Fruit fly (Drosophila melanogaster) whole organism, embryonic: ENCODE measurements around the gene CG5921.

Experiments used
- CG10959 ChIP-seq: fragments of 200-800 bp; sonication (Bioruptor generic); IDR thresholded peaks from 2 replicates; pipeline ENCODE4 v1.3.6; 2022; ENCODE audit warnings: missing biosample characterization, missing genetic modification characterization
- CG11085 ChIP-seq: fragments of 200-800 bp; sonication (Bioruptor generic); IDR thresholded peaks from 2 replicates; pipeline ENCODE4 v1.3.6; 2022; ENCODE audit warnings: missing biosample characterization, missing genetic modification characterization
- CG12219 ChIP-seq: fragments of 200-800 bp; sonication (Bioruptor generic); optimal IDR thresholded peaks from 3 replicates; lab custom pipeline; 2018; ENCODE audit warnings: missing biosample characterization, mild to moderate bottlenecking, missing genetic modification characterization
- CG12659 ChIP-seq: fragments of 200-800 bp; sonication (Bioruptor generic); optimal IDR thresholded peaks from 3 replicates; lab custom pipeline; 2017; ENCODE audit warnings: mild to moderate bottlenecking, missing biosample characterization, missing genetic modification reagents, missing genetic modification characterization
- CG15696 ChIP-seq: fragments of 200-800 bp; sonication (Bioruptor generic); optimal IDR thresholded peaks from 2 replicates; lab custom pipeline; 2019; ENCODE audit warnings: missing biosample characterization, mild to moderate bottlenecking, missing genetic modification characterization, moderate library complexity
- CG17802 ChIP-seq: fragments of 200-800 bp; sonication (Bioruptor generic); optimal IDR thresholded peaks from 2 replicates; lab custom pipeline; 2018; ENCODE audit warnings: missing biosample characterization, mild to moderate bottlenecking, missing genetic modification characterization, moderate library complexity
- CG30403 ChIP-seq: fragments of 200-800 bp; sonication (Bioruptor generic); optimal IDR thresholded peaks from 3 replicates; lab custom pipeline; 2016; ENCODE audit warnings: missing biosample characterization, missing genetic modification characterization
- CG3065 ChIP-seq: fragments of 200-800 bp; sonication (Bioruptor generic); optimal IDR thresholded peaks from 2 replicates; lab custom pipeline; 2016; ENCODE audit warnings: missing biosample characterization, missing genetic modification characterization
- CG32532 ChIP-seq: fragments of 200-800 bp; sonication (Bioruptor generic); IDR thresholded peaks from 2 replicates; pipeline ENCODE4 v1.3.6; 2022; ENCODE audit warnings: missing biosample characterization, missing genetic modification characterization
- CG32767 ChIP-seq: fragments of 200-800 bp; sonication (Bioruptor generic); IDR thresholded peaks from 2 replicates; pipeline ENCODE4 v1.3.6; 2022; ENCODE audit warnings: missing biosample characterization, missing genetic modification characterization
- CG8765 ChIP-seq: fragments of 200-800 bp; sonication (Bioruptor generic); IDR thresholded peaks from 2 replicates; pipeline ENCODE4 v1.3.6; 2022; ENCODE audit warnings: missing biosample characterization, missing genetic modification characterization
- Camta ChIP-seq: fragments of 200-800 bp; sonication (Bioruptor generic); optimal IDR thresholded peaks from 2 replicates; lab custom pipeline; 2016; ENCODE audit warnings: missing biosample characterization, missing genetic modification characterization
- Dad ChIP-seq: fragments of 200-800 bp; sonication (Bioruptor generic); optimal IDR thresholded peaks from 3 replicates; lab custom pipeline; 2016; ENCODE audit warnings: missing biosample characterization, missing genetic modification characterization
- Dip2 ChIP-seq: fragments of 200-800 bp; sonication (Bioruptor generic); IDR thresholded peaks from 2 replicates; pipeline ENCODE4 v1.3.6; 2022; ENCODE audit warnings: missing biosample characterization, missing genetic modification characterization
- Elba2 ChIP-seq: fragments of 200-800 bp; sonication (Bioruptor generic); optimal IDR thresholded peaks from 3 replicates; lab custom pipeline; 2016; ENCODE audit warnings: missing biosample characterization, missing genetic modification characterization
- Jarid2 ChIP-seq: fragments of 200-800 bp; sonication (Bioruptor generic); optimal IDR thresholded peaks from 3 replicates; lab custom pipeline; 2017; ENCODE audit warnings: mild to moderate bottlenecking, missing biosample characterization, missing genetic modification reagents, missing genetic modification characterization
- MESR4 ChIP-seq: fragments of 200-800 bp; sonication (Bioruptor generic); optimal IDR thresholded peaks from 2 replicates; lab custom pipeline; 2018; ENCODE audit warnings: missing biosample characterization, mild to moderate bottlenecking, missing genetic modification characterization, moderate library complexity
- Mad ChIP-seq: fragments of 200-800 bp; sonication (Bioruptor generic); optimal IDR thresholded peaks from 2 replicates; lab custom pipeline; 2016; ENCODE audit warnings: missing biosample characterization, missing genetic modification characterization
- Oli ChIP-seq: fragments of 200-800 bp; sonication (Bioruptor generic); optimal IDR thresholded peaks from 2 replicates; lab custom pipeline; 2018; ENCODE audit warnings: missing biosample characterization, mild to moderate bottlenecking, missing genetic modification characterization, moderate library complexity
- aop ChIP-seq: fragments of 200-800 bp; sonication (Bioruptor generic); IDR thresholded peaks from 2 replicates; pipeline ENCODE4 v1.3.6; 2022; ENCODE audit warnings: missing biosample characterization, missing genetic modification characterization
- ara ChIP-seq: fragments of 200-800 bp; sonication (Bioruptor generic); IDR thresholded peaks from 2 replicates; pipeline ENCODE4 v1.3.6; 2022; ENCODE audit warnings: missing biosample characterization, missing genetic modification characterization
- ase ChIP-seq: fragments of 200-800 bp; sonication (Bioruptor generic); IDR thresholded peaks from 3 replicates; pipeline ENCODE4 v1.3.6; 2022; ENCODE audit warnings: missing biosample characterization, missing genetic modification characterization
- ato ChIP-seq: fragments of 200-800 bp; sonication (Bioruptor generic); IDR thresholded peaks from 2 replicates; pipeline ENCODE4 v1.3.6; 2022; ENCODE audit warnings: missing biosample characterization, missing genetic modification characterization; ENCODE audit not compliant: partially characterized antibody
- cg ChIP-seq: fragments of 200-800 bp; sonication (Bioruptor generic); optimal IDR thresholded peaks from 3 replicates; lab custom pipeline; 2019; ENCODE audit warnings: missing biosample characterization, mild to moderate bottlenecking, missing genetic modification characterization, moderate library complexity
- chif ChIP-seq, 2 experiments: fragments of 200-800 bp; sonication (Bioruptor generic); optimal IDR thresholded peaks; 3 replicates each; lab custom pipeline; 2016; ENCODE audit warnings: missing biosample characterization in 2 of 2, missing genetic modification characterization in 2 of 2
- dati ChIP-seq: fragments of 200-800 bp; sonication (Bioruptor generic); IDR thresholded peaks from 2 replicates; pipeline ENCODE4 v1.3.6; 2022; ENCODE audit warnings: missing biosample characterization, missing genetic modification characterization
- dimm ChIP-seq: fragments of 200-800 bp; sonication (Bioruptor generic); IDR thresholded peaks from 2 replicates; pipeline ENCODE4 v1.3.6; 2022; ENCODE audit warnings: missing biosample characterization, missing genetic modification characterization
- disco-r ChIP-seq: fragments of 200-800 bp; sonication (Bioruptor generic); optimal IDR thresholded peaks from 2 replicates; lab custom pipeline; 2016; ENCODE audit warnings: missing biosample characterization, missing genetic modification characterization
- fd3F ChIP-seq: fragments of 200-800 bp; sonication (Bioruptor generic); optimal IDR thresholded peaks from 2 replicates; lab custom pipeline; 2018; ENCODE audit warnings: missing biosample characterization, mild to moderate bottlenecking, missing genetic modification characterization, moderate library complexity
- fd96Cb ChIP-seq: fragments of 200-800 bp; sonication (Bioruptor generic); optimal IDR thresholded peaks from 2 replicates; lab custom pipeline; 2018; ENCODE audit warnings: missing biosample characterization, mild to moderate bottlenecking, missing genetic modification characterization, moderate library complexity
- hkb ChIP-seq, 2 experiments: fragments of 200-800 bp in 1 of 2; fragments of >200 bp in 1 of 2; sonication (Bioruptor generic) in 1 of 2; IDR thresholded peaks in 1 of 2; optimal IDR thresholded peaks in 1 of 2; 2 replicates each; pipeline versions ENCODE4 v1.3.6 to Lab custom; 2017 to 2022; ENCODE audit warnings: missing biosample characterization in 1 of 2, missing genetic modification characterization in 1 of 2
- jing ChIP-seq: fragments of 200-800 bp; sonication (Bioruptor generic); optimal IDR thresholded peaks from 2 replicates; lab custom pipeline; 2018; ENCODE audit warnings: missing biosample characterization, mild to moderate bottlenecking, missing genetic modification characterization
- klu ChIP-seq: fragments of 200-800 bp; sonication (Bioruptor generic); IDR thresholded peaks from 2 replicates; pipeline ENCODE4 v1.3.6; 2022; ENCODE audit warnings: missing biosample characterization, missing genetic modification characterization
- mam ChIP-seq: fragments of 200-800 bp; sonication (Bioruptor generic); optimal IDR thresholded peaks from 3 replicates; lab custom pipeline; 2016; ENCODE audit warnings: missing biosample characterization, missing genetic modification characterization
- nmo ChIP-seq: fragments of 200-800 bp; sonication (Bioruptor generic); optimal IDR thresholded peaks from 2 replicates; lab custom pipeline; 2018; ENCODE audit warnings: missing biosample characterization, mild to moderate bottlenecking, missing genetic modification characterization, moderate library complexity
- nom ChIP-seq: fragments of 200-800 bp; sonication (Bioruptor generic); optimal IDR thresholded peaks from 2 replicates; lab custom pipeline; 2017; ENCODE audit warnings: missing biosample characterization, missing genetic modification characterization, mild to moderate bottlenecking, moderate library complexity, missing genetic modification reagents
- salm ChIP-seq: fragments of 200-800 bp; sonication (Bioruptor generic); optimal IDR thresholded peaks from 2 replicates; lab custom pipeline; 2018; ENCODE audit warnings: missing biosample characterization, mild to moderate bottlenecking, missing genetic modification characterization
- sc ChIP-seq, 3 experiments: fragments of >200 bp in 2 of 3; fragments of 200-800 bp in 1 of 3; sonication (Bioruptor generic) in 1 of 3; optimal IDR thresholded peaks; 2 replicates in 2 of 3; 3 replicates in 1 of 3; lab custom pipeline; 2017; ENCODE audit warnings: mild to moderate bottlenecking in 1 of 3, missing biosample characterization in 1 of 3, missing genetic modification characterization in 1 of 3, missing genetic modification reagents in 1 of 3
- sisA ChIP-seq: fragments of 200-800 bp; sonication (Bioruptor generic); IDR thresholded peaks from 2 replicates; pipeline ENCODE4 v1.3.6; 2022; ENCODE audit warnings: missing biosample characterization, missing genetic modification characterization
- sna ChIP-seq: fragments of 200-800 bp; sonication (Bioruptor generic); IDR thresholded peaks from 2 replicates; pipeline ENCODE4 v1.3.6; 2022; ENCODE audit warnings: missing biosample characterization, missing genetic modification characterization; ENCODE audit not compliant: partially characterized antibody
- twi ChIP-seq: fragments of 200-800 bp; optimal IDR thresholded peaks from 2 replicates; lab custom pipeline; 2019; ENCODE audit warnings: missing biosample characterization, mild to moderate bottlenecking, missing genetic modification characterization, moderate library complexity
- wek ChIP-seq: fragments of 200-800 bp; sonication (Bioruptor generic); optimal IDR thresholded peaks from 3 replicates; lab custom pipeline; 2018; ENCODE audit warnings: missing biosample characterization, mild to moderate bottlenecking, missing genetic modification characterization, moderate library complexity
- zen2 ChIP-seq: fragments of 200-800 bp; sonication (Bioruptor generic); IDR thresholded peaks from 3 replicates; pipeline ENCODE4 v1.3.6; 2022; ENCODE audit warnings: missing biosample characterization, missing genetic modification characterization; ENCODE audit not compliant: partially characterized antibody

CG5921 gene

dm6 chrX:6037180-6037946 is 13.3 kb upstream of the CG5921 start, which contains the start of the genes rux and MCTS1 (continued):
- TF ChIP-seq sc (optimal IDR thresholded peaks at IDR 0.05; lab: Kevin White, UChicago), result no peak
- no peak for TF ChIP-seq sc (GFP tag; optimal IDR thresholded peaks at IDR 0.05; lab: Kevin White, UChicago)
- no peak for TF ChIP-seq wek
- no peak for TF ChIP-seq hkb (optimal IDR thresholded peaks at IDR 0.05; lab: Kevin White, UChicago)
- TF ChIP-seq hkb (GFP tag; IDR thresholded peaks at IDR 0.05; lab: Robert Waterston, UW), result no peak
- peak in 1 of 2 experiments; percentile 19 for TF ChIP-seq chif (GFP tag; optimal IDR thresholded peaks at IDR 0.05; lab: Kevin White, UChicago)
- TF ChIP-seq MESR4 (GFP tag; lab: Kevin White, UChicago), result peak; percentile 44
- TF ChIP-seq nmo, result peak; percentile 64
- TF ChIP-seq klu (GFP tag; lab: Robert Waterston, UW), result peak; percentile 21; the same call in 1 of the 2 replicates
- TF ChIP-seq CG30403 (GFP tag; lab: Kevin White, UChicago), result peak; percentile 64
- TF ChIP-seq jing (GFP tag; lab: Kevin White, UChicago), result no peak
- TF ChIP-seq aop (GFP tag; lab: Robert Waterston, UW), result no peak
- no peak for TF ChIP-seq dati (GFP tag; lab: Robert Waterston, UW)
- no peak for TF ChIP-seq Mad (GFP tag; lab: Kevin White, UChicago)
- TF ChIP-seq CG12659 (GFP tag; lab: Kevin White, UChicago), result peak; percentile 65
- TF ChIP-seq CG11085 (GFP tag; lab: Robert Waterston, UW), result no peak
- no peak for TF ChIP-seq Elba2 (GFP tag; lab: Kevin White, UChicago)
- no peak for TF ChIP-seq CG8765 (GFP tag; lab: Robert Waterston, UW)
- TF ChIP-seq Dad (GFP tag; lab: Kevin White, UChicago), result peak; percentile 43
- TF ChIP-seq twi, result no peak
- no peak for TF ChIP-seq salm
- no peak for TF ChIP-seq CG12219 (GFP tag; lab: Kevin White, UChicago)
- no peak for TF ChIP-seq CG32767 (GFP tag; lab: Robert Waterston, UW)
- TF ChIP-seq zen2 (GFP tag; lab: Robert Waterston, UW), result peak; percentile 90
- peak; percentile 32 for TF ChIP-seq Camta
- peak; percentile 49 for TF ChIP-seq mam
- no peak for TF ChIP-seq CG3065
- TF ChIP-seq disco-r (GFP tag; lab: Kevin White, UChicago), result no peak
- TF ChIP-seq CG32532 (GFP tag; lab: Robert Waterston, UW), result peak; percentile 44; the same call in 1 of the 2 replicates
- no peak for TF ChIP-seq CG17802 (tag; lab: Kevin White, UChicago)
- no peak for TF ChIP-seq CG15696 (tag; lab: Kevin White, UChicago)
- TF ChIP-seq cg (GFP tag; lab: Kevin White, UChicago), result no peak
- peak; percentile 94 for TF ChIP-seq sna
- TF ChIP-seq fd96Cb (tag; lab: Kevin White, UChicago), result peak; percentile 5
- TF ChIP-seq sisA, result peak; percentile 54; the same call in 1 of the 2 replicates
- no peak for TF ChIP-seq CG10959 (GFP tag; lab: Robert Waterston, UW)
- peak; percentile 6 for TF ChIP-seq Oli
- no peak for TF ChIP-seq ase
- no peak for TF ChIP-seq dimm (GFP tag; lab: Robert Waterston, UW)
- no peak for TF ChIP-seq nom (GFP tag; lab: Kevin White, UChicago)
- no peak for TF ChIP-seq Dip2 (GFP tag; lab: Robert Waterston, UW)
- TF ChIP-seq ato (GFP tag; lab: Robert Waterston, UW), result peak; percentile 86
- TF ChIP-seq fd3F (GFP tag; lab: Kevin White, UChicago), result no peak
- 0 out of 2 replicates have a peak, but pooled peaks have one; percentile 33 for TF ChIP-seq ara (GFP tag; lab: Robert Waterston, UW)
- no peak for TF ChIP-seq Jarid2 (GFP tag; lab: Kevin White, UChicago)
